Worm (Caenorhabditis elegans) whole organism, midembryonic: ENCODE measurements around the gene sqv-2.

Experiments
- T22C8.4 ChIP-seq: fragments of 200-800 bp; sonication (Bioruptor generic); IDR thresholded peaks from 2 replicates; pipeline ENCODE4 v1.3.6; 2022; ENCODE audit warnings: missing genetic modification characterization, missing compliant biosample characterization
- cog-1 ChIP-seq: sonication (generic microtip); optimal IDR thresholded peaks from 2 replicates; lab custom pipeline; 2016; ENCODE audit warnings: missing genetic modification characterization, missing compliant biosample characterization
- flt-1 ChIP-seq: fragments of 200-800 bp; sonication (Bioruptor generic); IDR thresholded peaks from 2 replicates; pipeline ENCODE4 v1.3.6; 2022; ENCODE audit warnings: missing genetic modification characterization, missing compliant biosample characterization
- klf-2 ChIP-seq: fragments of 200-800 bp; sonication (Bioruptor generic); conservative IDR thresholded peaks from 2 replicates; pipeline ENCODE4 v1.3.6; 2022; ENCODE audit warnings: missing genetic modification reagents, missing genetic modification characterization, missing compliant biosample characterization
- med-1 ChIP-seq: sonication (generic microtip); optimal IDR thresholded peaks from 2 replicates; lab custom pipeline; 2017; ENCODE audit warnings: missing genetic modification characterization, mild to moderate bottlenecking, missing compliant biosample characterization, antibody characterized with exemption, missing genetic modification reagents; ENCODE audit not compliant: insufficient read depth
- ref-1 ChIP-seq: fragments of 200-800 bp; sonication (Bioruptor generic); conservative IDR thresholded peaks from 2 replicates; pipeline ENCODE4 v1.3.6; 2022; ENCODE audit warnings: missing genetic modification reagents, missing genetic modification characterization, missing compliant biosample characterization
- ztf-23 ChIP-seq: fragments of 200-800 bp; sonication (Bioruptor generic); IDR thresholded peaks from 2 replicates; pipeline ENCODE4 v1.3.6; 2022; ENCODE audit warnings: missing genetic modification reagents, missing genetic modification characterization, missing compliant biosample characterization
- ztf-29 ChIP-seq: fragments of 200-800 bp; sonication (Bioruptor generic); IDR thresholded peaks from 2 replicates; pipeline ENCODE4 v1.3.6; 2022; ENCODE audit warnings: missing genetic modification reagents, missing genetic modification characterization, missing compliant biosample characterization

ce11 chrII:2878909-2879308, 15.3 kb downstream of the sqv-2 start:
- TF ChIP-seq T22C8.4 (GFP tag; lab: Robert Waterston, UW), result no peak
- no peak for TF ChIP-seq klf-2 (GFP tag; lab: Robert Waterston, UW)
- TF ChIP-seq ref-1 (GFP tag; lab: Robert Waterston, UW), result no peak
- no peak for TF ChIP-seq flt-1
- TF ChIP-seq cog-1, result no peak
- TF ChIP-seq ztf-29, result no peak
- no peak for TF ChIP-seq med-1 (GFP tag; lab: Kevin White, UChicago)
- no peak for TF ChIP-seq ztf-23
